Fruit fly (Drosophila melanogaster): ENCODE results near the gene Ddr.

The Ddr gene

DNA sequence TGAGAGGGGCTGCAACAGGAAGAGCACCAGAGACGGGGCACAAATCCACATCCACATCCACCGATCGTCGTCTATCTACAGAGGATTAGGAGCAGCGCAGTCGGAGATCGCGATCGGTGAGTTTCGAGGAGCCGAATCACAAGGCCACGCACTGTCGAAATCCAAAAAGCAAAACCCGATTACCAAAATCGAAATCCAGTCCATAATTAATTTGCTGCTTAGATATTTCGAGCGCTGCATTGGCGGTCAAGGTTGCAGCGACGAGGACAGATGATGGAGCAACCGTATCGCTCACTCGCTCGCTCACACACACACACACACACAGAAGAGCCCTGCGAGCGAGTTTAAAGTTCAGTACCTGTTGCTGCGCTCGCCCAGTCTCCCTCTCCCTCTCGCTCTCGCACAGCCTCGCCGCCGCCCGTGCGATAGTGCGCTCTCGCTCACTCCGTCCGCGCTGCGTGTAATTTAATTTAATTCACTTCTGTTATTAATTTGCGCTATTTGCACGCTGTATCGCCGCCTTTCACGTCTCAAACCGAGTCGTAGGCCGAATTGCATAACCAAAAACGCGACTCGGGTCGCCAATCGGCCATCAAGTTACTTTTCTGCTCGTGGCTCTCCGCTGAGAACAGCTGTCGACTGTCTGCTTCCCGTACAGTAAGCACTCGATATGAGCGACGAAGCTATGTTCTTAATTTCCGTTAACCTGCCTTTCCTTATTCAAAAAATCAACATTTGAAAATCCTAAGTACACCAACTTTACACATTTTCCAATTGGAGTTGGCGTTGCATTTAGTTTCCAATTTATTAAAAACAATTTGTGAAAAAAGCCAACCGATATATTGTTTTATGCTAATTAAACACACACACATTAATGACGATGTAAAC lies 86.3 kb downstream of the Ddr start (continued):
- TF ChIP-seq onecut (GFP tag; IDR thresholded peaks at IDR 0.05), result peak; percentile 27; the same call in 1 of the 2 replicates
- TF ChIP-seq CG17829 (tag; optimal IDR thresholded peaks at IDR 0.05), result peak; percentile 7
- TF ChIP-seq CG6765 (GFP tag; optimal IDR thresholded peaks at IDR 0.05), result no peak
- no peak for TF ChIP-seq CG3163 (GFP tag; optimal IDR thresholded peaks at IDR 0.05)
- TF ChIP-seq Hand (GFP tag; optimal IDR thresholded peaks at IDR 0.05), result no peak
- no peak for TF ChIP-seq CG10431 (GFP tag; optimal IDR thresholded peaks at IDR 0.05)
- no peak for TF ChIP-seq bbx (GFP tag; IDR thresholded peaks at IDR 0.05; ENCODE audit: partially characterized antibody)
- no peak for TF ChIP-seq CG6654 (GFP tag; optimal IDR thresholded peaks at IDR 0.05)
- TF ChIP-seq CG10321 (GFP tag; IDR thresholded peaks at IDR 0.05), result peak; percentile 91
- peak; percentile 8 for TF ChIP-seq Blimp-1 (GFP tag; optimal IDR thresholded peaks at IDR 0.05)
- TF ChIP-seq CG8478 (optimal IDR thresholded peaks at IDR 0.05), result peak; percentile 89
- TF ChIP-seq CG9727 (GFP tag; optimal IDR thresholded peaks at IDR 0.05), result peak; percentile 38
- TF ChIP-seq CG5245 (GFP tag; optimal IDR thresholded peaks at IDR 0.05), result peak; percentile 14
- TF ChIP-seq CoRest (tag; optimal IDR thresholded peaks at IDR 0.05), result peak; percentile 47
- TF ChIP-seq Bdp1 (GFP tag; optimal IDR thresholded peaks at IDR 0.05), result no peak
- peak; percentile 58 for TF ChIP-seq CG18599 (GFP tag; optimal IDR thresholded peaks at IDR 0.05)
- peak; percentile 49 for TF ChIP-seq lab (GFP tag; optimal IDR thresholded peaks at IDR 0.05)
- no peak for TF ChIP-seq CG7928 (GFP tag; optimal IDR thresholded peaks at IDR 0.05)
- no peak for TF ChIP-seq lbe (GFP tag; optimal IDR thresholded peaks at IDR 0.05)
- peak; percentile 29; the same call in 1 of the 2 replicates for TF ChIP-seq sob (GFP tag; IDR thresholded peaks at IDR 0.05)
- 0 out of 2 replicates have a peak, but pooled peaks have one; percentile 23 for TF ChIP-seq CG11247 (GFP tag; IDR thresholded peaks at IDR 0.05)
- TF ChIP-seq cas (GFP tag; IDR thresholded peaks at IDR 0.05), result peak; percentile 26; the same call in 1 of the 2 replicates
- TF ChIP-seq ap (GFP tag; IDR thresholded peaks at IDR 0.05), result no peak
- TF ChIP-seq CG14860 (GFP tag; IDR thresholded peaks at IDR 0.05; ENCODE audit: partially characterized antibody), result no peak
- TF ChIP-seq Lhr (GFP tag; optimal IDR thresholded peaks at IDR 0.05), result no peak
- TF ChIP-seq dan (GFP tag; IDR thresholded peaks at IDR 0.05), result no peak
- no peak for TF ChIP-seq Nf-YB (GFP tag; optimal IDR thresholded peaks at IDR 0.05)
- peak; percentile 41 for TF ChIP-seq fd96Cb (tag; optimal IDR thresholded peaks at IDR 0.05)
- no peak for TF ChIP-seq Poxn (GFP tag; IDR thresholded peaks at IDR 0.05)
- TF ChIP-seq CG15601 (tag; optimal IDR thresholded peaks at IDR 0.05), result no peak
- TF ChIP-seq wor (GFP tag; IDR thresholded peaks at IDR 0.05), result no peak
- no peak for TF ChIP-seq sima (GFP tag; optimal IDR thresholded peaks at IDR 0.05)
- TF ChIP-seq CG15073 (GFP tag; optimal IDR thresholded peaks at IDR 0.05), result no peak
- peak; percentile 33 for TF ChIP-seq CG10543 (GFP tag; optimal IDR thresholded peaks at IDR 0.05)
- no peak for TF ChIP-seq CG10654 (GFP tag; optimal IDR thresholded peaks at IDR 0.05)
- TF ChIP-seq MBD-R2 (GFP tag; IDR thresholded peaks at IDR 0.05), result peak; percentile 5; the same call in 1 of the 2 replicates
- no peak for TF ChIP-seq tup (GFP tag; optimal IDR thresholded peaks at IDR 0.05)
- TF ChIP-seq mirr (GFP tag; optimal IDR thresholded peaks at IDR 0.05), result no peak
- peak; percentile 11 for TF ChIP-seq Myb (GFP tag; optimal IDR thresholded peaks at IDR 0.05)
- TF ChIP-seq dati (GFP tag; IDR thresholded peaks at IDR 0.05), result 0 out of 2 replicates have a peak, but pooled peaks have one; percentile 41
- peak; percentile 30; the same call in 1 of the 2 replicates for TF ChIP-seq Atf6 (GFP tag; IDR thresholded peaks at IDR 0.05)
- peak; percentile 59 for TF ChIP-seq wdn (GFP tag; IDR thresholded peaks at IDR 0.05)
- no peak for TF ChIP-seq hkb (optimal IDR thresholded peaks at IDR 0.05)
- peak; percentile 28 for TF ChIP-seq hkb (GFP tag; IDR thresholded peaks at IDR 0.05)
- no peak for TF ChIP-seq Sin3A (optimal IDR thresholded peaks at IDR 0.05)
- peak; percentile 36 for TF ChIP-seq D (optimal IDR thresholded peaks at IDR 0.05)
- TF ChIP-seq D (GFP tag; optimal IDR thresholded peaks at IDR 0.05), result no peak
- 0 out of 2 replicates have a peak, but pooled peaks have one; percentile 8 for TF ChIP-seq CG32772 (GFP tag; IDR thresholded peaks at IDR 0.05)
- peak; percentile 49; the same call in 2 of the 3 replicates for TF ChIP-seq dysf (GFP tag; IDR thresholded peaks at IDR 0.05)
- TF ChIP-seq gfzf (GFP tag; optimal IDR thresholded peaks at IDR 0.05), result no peak

Data from whole organism, embryonic.